Fruit fly (Drosophila melanogaster): Measurements from ENCODE around the gene CG11686.

The CG11686 gene

DNA sequence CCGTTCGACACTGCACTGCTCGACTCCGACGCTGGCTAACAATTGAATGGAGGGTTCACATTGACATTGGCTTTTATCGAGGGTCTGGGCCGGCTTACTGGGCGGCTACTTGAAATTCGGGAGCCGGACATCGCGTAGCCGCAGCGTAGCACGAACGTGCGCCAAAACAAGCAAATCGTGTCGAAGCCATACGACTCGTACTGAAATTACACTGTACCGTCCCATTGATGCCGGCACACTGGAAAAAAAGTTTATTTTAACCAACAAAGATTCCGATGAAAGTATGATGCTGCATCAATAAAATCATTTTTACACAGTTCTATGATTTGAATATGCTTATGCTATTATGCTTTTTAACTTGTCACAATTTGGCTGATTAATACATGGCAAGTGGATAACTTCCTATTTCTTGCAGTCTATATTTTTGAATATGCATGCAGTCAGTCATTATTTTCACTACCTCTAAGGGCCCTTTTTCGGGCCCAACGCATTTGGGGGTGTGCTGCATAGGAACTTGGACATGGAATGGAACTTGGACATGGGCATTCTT is 28.7 kb downstream of the CG11686 start, which contains the start of gene apn (continued):
- 0 out of 2 replicates have a peak, but pooled peaks have one; percentile 19 for TF ChIP-seq E2f2 (GFP tag; IDR thresholded peaks at IDR 0.05)
- no peak for TF ChIP-seq CG11085 (GFP tag; IDR thresholded peaks at IDR 0.05)
- TF ChIP-seq lbe (GFP tag; optimal IDR thresholded peaks at IDR 0.05), result no peak
- no peak for TF ChIP-seq grau (tag; optimal IDR thresholded peaks at IDR 0.05)
- no peak for TF ChIP-seq lilli (GFP tag; optimal IDR thresholded peaks at IDR 0.05)
- no peak for TF ChIP-seq CG33557 (GFP tag; optimal IDR thresholded peaks at IDR 0.05)
- TF ChIP-seq CG8924 (tag; optimal IDR thresholded peaks at IDR 0.05), result no peak
- no peak for TF ChIP-seq CG4820 (GFP tag; optimal IDR thresholded peaks at IDR 0.05)
- no peak for TF ChIP-seq B-H1 (GFP tag; IDR thresholded peaks at IDR 0.05)
- no peak for TF ChIP-seq CG7963 (GFP tag; IDR thresholded peaks at IDR 0.05; ENCODE audit: partially characterized antibody)
- TF ChIP-seq zfh1 (GFP tag; IDR thresholded peaks at IDR 0.05), result peak; percentile 30; the same call in 1 of the 3 replicates
- TF ChIP-seq CG11560 (tag; IDR thresholded peaks at IDR 0.05), result no peak
- TF ChIP-seq CG14441 (GFP tag; IDR thresholded peaks at IDR 0.05), result peak; percentile 36; the same call in 1 of the 2 replicates
- peak; percentile 37; the same call in 1 of the 2 replicates for TF ChIP-seq sisA (GFP tag; IDR thresholded peaks at IDR 0.05)
- no peak for TF ChIP-seq scrt (GFP tag; optimal IDR thresholded peaks at IDR 0.05)
- TF ChIP-seq CG10366 (GFP tag; IDR thresholded peaks at IDR 0.05), result peak; percentile 48
- TF ChIP-seq Stat92E (GFP tag; optimal IDR thresholded peaks at IDR 0.05), result no peak
- no peak for TF ChIP-seq CG17612 (GFP tag; IDR thresholded peaks at IDR 0.05)
- TF ChIP-seq wor (GFP tag; IDR thresholded peaks at IDR 0.05), result 0 out of 2 replicates have a peak, but pooled peaks have one; percentile 23
- no peak for TF ChIP-seq hth (optimal IDR thresholded peaks at IDR 0.05)
- TF ChIP-seq HLHmδ (GFP tag; optimal IDR thresholded peaks at IDR 0.05), result no peak
- TF ChIP-seq CG15601 (tag; optimal IDR thresholded peaks at IDR 0.05), result no peak
- TF ChIP-seq dm (GFP tag; optimal IDR thresholded peaks at IDR 0.05), result no peak
- peak; percentile 4 for TF ChIP-seq nmo (GFP tag; optimal IDR thresholded peaks at IDR 0.05)
- peak in 1 of 2 experiments; percentile 37 for TF ChIP-seq dpn (GFP tag; optimal IDR thresholded peaks at IDR 0.05)
- TF ChIP-seq NFAT (GFP tag; IDR thresholded peaks at IDR 0.05), result no peak
- no peak for TF ChIP-seq CG4360 (GFP tag; IDR thresholded peaks at IDR 0.05)
- TF ChIP-seq CG15514 (GFP tag; optimal IDR thresholded peaks at IDR 0.05), result no peak
- TF ChIP-seq Dfd (GFP tag; optimal IDR thresholded peaks at IDR 0.05), result no peak
- peak; percentile 4 for TF ChIP-seq Xbp1 (GFP tag; optimal IDR thresholded peaks at IDR 0.05)
- TF ChIP-seq D19B (GFP tag; optimal IDR thresholded peaks at IDR 0.05), result no peak
- no peak for TF ChIP-seq nau (GFP tag; optimal IDR thresholded peaks at IDR 0.05)
- no peak for TF ChIP-seq Usf (GFP tag; optimal IDR thresholded peaks at IDR 0.05)
- no peak for TF ChIP-seq tna (GFP tag; IDR thresholded peaks at IDR 0.05; ENCODE audit: partially characterized antibody)
- TF ChIP-seq Deaf1 (tag; optimal IDR thresholded peaks at IDR 0.05), result no peak
- TF ChIP-seq gem (tag; optimal IDR thresholded peaks at IDR 0.05), result no peak
- no peak for TF ChIP-seq trh (GFP tag; optimal IDR thresholded peaks at IDR 0.05)
- no peak for TF ChIP-seq Dp (GFP tag; optimal IDR thresholded peaks at IDR 0.05)
- no peak for TF ChIP-seq CG17359 (tag; optimal IDR thresholded peaks at IDR 0.05)
- no peak for TF ChIP-seq sug (tag; optimal IDR thresholded peaks at IDR 0.05)
- TF ChIP-seq mld (GFP tag; IDR thresholded peaks at IDR 0.05; ENCODE audit: partially characterized antibody), result no peak
- TF ChIP-seq CG9215 (GFP tag; IDR thresholded peaks at IDR 0.05), result no peak
- TF ChIP-seq CG3065 (GFP tag; optimal IDR thresholded peaks at IDR 0.05), result no peak
- no peak for TF ChIP-seq CG10654 (GFP tag; optimal IDR thresholded peaks at IDR 0.05)
- no peak for TF ChIP-seq CG17568 (GFP tag; optimal IDR thresholded peaks at IDR 0.05)
- no peak for TF ChIP-seq slou (GFP tag; optimal IDR thresholded peaks at IDR 0.05)
- TF ChIP-seq CG7556 (GFP tag; optimal IDR thresholded peaks at IDR 0.05), result no peak
- TF ChIP-seq aop (GFP tag; IDR thresholded peaks at IDR 0.05), result no peak
- TF ChIP-seq CG17361 (GFP tag; IDR thresholded peaks at IDR 0.05), result no peak
- TF ChIP-seq HLH54F (GFP tag; optimal IDR thresholded peaks at IDR 0.05), result no peak
- TF ChIP-seq gsb (GFP tag; IDR thresholded peaks at IDR 0.05), result no peak

All from whole organism, embryonic.